Fruit fly (Drosophila melanogaster) whole organism, pupa: Measurements from ENCODE around the gene Z600.

Experiments
- CG10348 ChIP-seq: fragments of 200-800 bp; sonication (Bioruptor generic); IDR thresholded peaks from 2 replicates; pipeline ENCODE4 v1.3.6; 2022; ENCODE audit warnings: missing biosample characterization, missing genetic modification characterization
- D1 ChIP-seq: fragments of 200-800 bp; sonication (Bioruptor generic); optimal IDR thresholded peaks from 2 replicates; lab custom pipeline; 2018; ENCODE audit warnings: missing biosample characterization, mild to moderate bottlenecking, missing genetic modification characterization, moderate library complexity
- EcR ChIP-seq: fragments of 200-800 bp; sonication (Bioruptor generic); optimal IDR thresholded peaks from 3 replicates; lab custom pipeline; 2019; ENCODE audit warnings: missing biosample characterization, missing genetic modification characterization, mild to moderate bottlenecking, moderate library complexity, missing genetic modification reagents
- Ets98B ChIP-seq: fragments of 200-800 bp; sonication (Bioruptor generic); IDR thresholded peaks from 2 replicates; pipeline ENCODE4 v1.3.6; 2022; ENCODE audit warnings: missing biosample characterization, missing genetic modification characterization

DNA sequence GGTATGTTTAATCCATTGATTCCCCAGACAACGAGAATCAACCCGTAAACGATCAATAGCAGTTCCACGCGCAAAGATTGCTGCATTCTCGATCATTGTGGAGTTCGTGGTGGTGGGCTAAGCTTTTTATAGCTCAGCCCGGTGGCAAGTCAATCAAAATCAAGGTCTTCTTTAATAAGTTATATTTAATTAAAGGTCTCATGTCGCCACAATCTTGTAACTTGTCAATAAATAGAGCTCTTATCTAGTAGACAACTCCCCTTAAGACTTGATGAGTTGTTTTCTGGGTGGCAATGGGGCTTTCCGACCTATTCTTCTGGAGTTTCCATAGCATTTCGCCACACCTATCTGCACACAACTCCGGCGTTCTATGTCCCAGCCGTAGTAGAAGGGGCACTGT lies 19.2 kb downstream of the Z600 start, which contains the start of gene CG42728:
- TF ChIP-seq Ets98B = no peak
- no peak for TF ChIP-seq CG10348 (GFP tag; lab: Robert Waterston, UW)
- no peak for TF ChIP-seq D1 (tag; lab: Kevin White, UChicago)
- TF ChIP-seq EcR (GFP tag; lab: Kevin White, UChicago) = no peak
